Fruit fly (Drosophila melanogaster): ENCODE measurements around the gene CG7322.

DNA sequence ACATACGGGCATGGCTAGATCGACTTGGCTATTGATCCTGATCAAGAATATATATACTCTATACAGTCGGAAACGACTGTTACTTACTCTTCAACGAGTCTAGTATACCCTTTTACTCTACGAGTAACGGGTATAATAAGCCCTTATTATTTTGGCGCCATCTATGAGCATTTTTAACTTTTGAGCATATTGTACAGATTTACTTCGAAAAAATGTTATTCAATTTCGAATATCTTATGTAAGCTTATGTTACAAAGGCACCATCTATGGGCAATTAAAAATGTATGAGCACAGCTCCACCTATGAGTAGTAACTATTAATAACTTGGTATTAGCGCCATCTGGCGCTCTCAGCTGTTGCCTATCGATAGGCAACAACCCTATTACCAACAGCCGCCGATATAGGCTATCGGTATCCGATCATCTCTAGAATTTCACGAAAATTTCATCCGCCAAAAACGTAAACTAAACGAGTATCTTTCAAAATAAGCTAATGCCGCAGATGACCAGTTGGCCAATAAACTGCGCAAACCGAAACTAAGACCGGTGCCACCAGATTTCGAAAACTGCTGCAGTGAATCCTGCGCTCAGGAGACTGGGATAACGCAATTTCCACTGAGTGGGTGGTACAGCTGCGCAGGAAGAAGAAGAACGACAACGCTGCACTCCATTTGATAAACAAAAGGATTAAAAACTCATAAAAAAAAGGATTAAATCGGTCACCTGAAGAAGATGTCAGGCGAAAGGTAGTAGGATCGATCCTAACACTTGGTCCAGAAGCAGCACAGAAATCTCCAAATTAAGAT, 14.1 kb downstream of the CG7322 start, which contains the start of gene htk:
- TF ChIP-seq kay (GFP tag; ENCODE audit: borderline replicate concordance) (no peak), CG14711 (tag; optimal IDR thresholded peaks at IDR 0.05) (peak; percentile 96), CG1620 (GFP tag; optimal IDR thresholded peaks at IDR 0.05) (peak; percentile 88), cnc (optimal IDR thresholded peaks at IDR 0.05) (no peak), Crg-1 (GFP tag; optimal IDR thresholded peaks at IDR 0.05) (peak; percentile 70), toe (GFP tag; optimal IDR thresholded peaks at IDR 0.05) (no peak), Mnt (GFP tag; optimal IDR thresholded peaks at IDR 0.05) (peak; percentile 70), CG33017 (tag; optimal IDR thresholded peaks at IDR 0.05) (no peak)

Data from whole organism, adult.